Worm (Caenorhabditis elegans) whole organism, early embryonic: ENCODE results near the gene btb-12.
"Not testable (repeated sequence)": the region's sequence is repeated elsewhere in the genome, so short reads cannot be mapped to it uniquely, and the experiment has no call there.

Experiments used
- F13C5.2 ChIP-seq: sonication (generic microtip); optimal IDR thresholded peaks from 2 replicates; lab custom pipeline; 2017; ENCODE audit warnings: mild to moderate bottlenecking, missing genetic modification characterization, inconsistent platforms, missing compliant biosample characterization
- ama-1 ChIP-seq: fragments of 150-350 bp; optimal IDR thresholded peaks from 2 replicates; lab custom pipeline; 2014
- ceh-13 ChIP-seq: fragments of 200-800 bp; sonication (Bioruptor generic); optimal IDR thresholded peaks from 2 replicates; lab custom pipeline; 2018; ENCODE audit warnings: mild to moderate bottlenecking, missing genetic modification characterization, missing compliant biosample characterization
- flt-1 ChIP-seq: fragments of 200-800 bp; sonication (Bioruptor generic); IDR thresholded peaks from 2 replicates; pipeline ENCODE4 v1.3.6; 2022; ENCODE audit warnings: missing genetic modification characterization, missing compliant biosample characterization
- hmbx-1 ChIP-seq: sonication (generic microtip); optimal IDR thresholded peaks from 2 replicates; lab custom pipeline; 2016; ENCODE audit warnings: mild to moderate bottlenecking, missing genetic modification characterization, missing compliant biosample characterization
- hmg-4 ChIP-seq: fragments of 200-800 bp; sonication (Bioruptor generic); optimal IDR thresholded peaks from 2 replicates; lab custom pipeline; 2018; ENCODE audit warnings: mild to moderate bottlenecking, missing genetic modification characterization, missing compliant biosample characterization
- scrt-1 ChIP-seq: fragments of 200-800 bp; sonication (Bioruptor generic); IDR thresholded peaks from 2 replicates; pipeline ENCODE4 v1.3.6; 2022; ENCODE audit warnings: missing genetic modification characterization, missing compliant biosample characterization
- tbx-11 ChIP-seq: fragments of 200-800 bp; sonication (Bioruptor generic); IDR thresholded peaks from 2 replicates; pipeline ENCODE4 v1.3.6; 2022; ENCODE audit warnings: missing genetic modification characterization, missing compliant biosample characterization
- tra-4 ChIP-seq: sonication (generic microtip); optimal IDR thresholded peaks from 2 replicates; lab custom pipeline; 2017; ENCODE audit warnings: missing genetic modification characterization, missing compliant biosample characterization

DNA sequence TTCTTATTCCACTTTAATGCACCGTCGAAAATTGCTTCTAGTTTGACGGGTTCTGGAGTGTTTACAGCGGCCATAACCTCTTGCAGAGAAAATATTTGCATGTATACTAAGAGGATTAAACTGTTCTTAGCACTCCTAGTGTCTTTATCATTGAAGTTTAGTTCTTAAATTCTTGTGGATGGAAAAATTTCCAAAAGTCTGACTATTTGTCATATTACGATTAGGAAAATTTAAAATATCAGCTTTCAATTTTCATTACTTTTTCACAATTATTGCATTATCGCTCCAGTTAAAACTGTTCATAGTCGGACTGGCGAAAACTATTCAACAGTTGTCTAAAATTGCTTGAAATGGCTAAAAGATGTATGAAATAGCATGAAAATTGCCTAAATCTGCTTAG lies 5.9 kb downstream of the btb-12 start, which contains the start of gene ZC204.13:
- TF ChIP-seq ama-1 (lab: Kevin White, UChicago); hmbx-1 (tag; lab: Kevin White, UChicago); scrt-1; F13C5.2; flt-1 (GFP tag; lab: Robert Waterston, UW); tra-4; tbx-11 (GFP tag; lab: Robert Waterston, UW); ceh-13 (GFP tag; lab: Kevin White, UChicago); hmg-4: not testable (repeated sequence)
